Worm (Caenorhabditis elegans): ENCODE measurements around the gene gfat-1.

DNA sequence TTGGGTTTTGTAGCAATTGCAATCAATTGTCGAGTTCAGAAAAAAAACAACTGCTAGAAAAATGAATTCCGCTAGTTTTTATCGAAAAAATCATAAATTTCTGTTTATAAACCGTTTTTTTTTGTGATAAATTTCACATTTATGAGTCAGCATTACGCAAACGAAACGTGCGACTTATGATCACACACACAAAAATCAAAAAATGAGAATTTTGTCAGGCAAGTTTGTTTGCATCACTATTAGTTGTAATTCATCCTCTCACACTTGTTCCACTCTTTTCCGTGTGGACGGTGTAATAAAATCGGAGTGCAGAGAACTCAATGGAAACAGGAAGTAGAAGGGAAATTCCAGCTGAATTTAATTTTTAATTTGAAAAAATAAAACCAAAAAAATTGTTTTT lies 17.8 kb downstream of the gfat-1 start, which contains the start of gene pcs-1:
- TF ChIP-seq nhr-11 (tag; optimal IDR thresholded peaks at IDR 0.05) (no peak), ahr-1 (tag; optimal IDR thresholded peaks at IDR 0.05) (no peak), pha-4 (tag; optimal IDR thresholded peaks at IDR 0.05) (no peak), dve-1 (tag; optimal IDR thresholded peaks at IDR 0.05) (no peak)
